Worm (Caenorhabditis elegans) whole organism, L3 larva: ENCODE results near the gene ubxn-5.

ENCODE experiments used
- R02D3.7 ChIP-seq: fragments of 150-350 bp; optimal IDR thresholded peaks from 2 replicates; lab custom pipeline; 2014; ENCODE audit warnings: missing biosample characterization, missing genetic modification characterization
- ZK546.5 ChIP-seq: sonication (generic microtip); optimal IDR thresholded peaks from 2 replicates; lab custom pipeline; 2017; ENCODE audit warnings: missing biosample characterization, missing genetic modification characterization
- aly-2 ChIP-seq: fragments of 150-350 bp; optimal IDR thresholded peaks from 2 replicates; lab custom pipeline; 2014; ENCODE audit warnings: missing biosample characterization, missing genetic modification characterization
- ceh-16 ChIP-seq: sonication (generic microtip); optimal IDR thresholded peaks from 2 replicates; lab custom pipeline; 2017; ENCODE audit warnings: missing biosample characterization, missing genetic modification characterization
- ceh-28 ChIP-seq: fragments of 150-350 bp; optimal IDR thresholded peaks from 2 replicates; lab custom pipeline; 2014; ENCODE audit warnings: missing biosample characterization, missing genetic modification reagents, missing genetic modification characterization
- ceh-82 ChIP-seq: fragments of 150-350 bp; optimal IDR thresholded peaks from 2 replicates; lab custom pipeline; 2014; ENCODE audit warnings: missing biosample characterization, missing genetic modification characterization
- ceh-9 ChIP-seq: sonication (generic microtip); optimal IDR thresholded peaks from 2 replicates; lab custom pipeline; 2018; ENCODE audit warnings: missing biosample characterization, missing genetic modification characterization
- daf-12 ChIP-seq: fragments of 150-350 bp; optimal IDR thresholded peaks from 2 replicates; lab custom pipeline; 2014; ENCODE audit warnings: missing biosample characterization, missing genetic modification reagents, missing genetic modification characterization
- egl-5 ChIP-seq: fragments of 150-350 bp; optimal IDR thresholded peaks from 2 replicates; lab custom pipeline; 2017; ENCODE audit warnings: missing biosample characterization, missing genetic modification reagents, missing genetic modification characterization, inconsistent platforms
- elt-1 ChIP-seq: fragments of 150-350 bp; optimal IDR thresholded peaks from 2 replicates; lab custom pipeline; 2014; ENCODE audit warnings: missing biosample characterization, missing genetic modification characterization
- elt-2 ChIP-seq: sonication (generic microtip); optimal IDR thresholded peaks from 2 replicates; lab custom pipeline; 2016; ENCODE audit warnings: missing genetic modification reagents, mild to moderate bottlenecking, missing genetic modification characterization, missing compliant biosample characterization
- elt-3 ChIP-seq, 3 experiments: fragments of 150-350 bp in 1 of 3; sonication (generic microtip) in 2 of 3; optimal IDR thresholded peaks; 2 replicates in 2 of 3; 4 replicates in 1 of 3; lab custom pipeline; 2014 to 2017; ENCODE audit warnings: missing biosample characterization in 3 of 3, missing genetic modification characterization in 3 of 3
- eor-1 ChIP-seq, 2 experiments: fragments of 150-350 bp; optimal IDR thresholded peaks; 2 replicates each; lab custom pipeline; 2014 to 2018; ENCODE audit warnings: missing biosample characterization in 2 of 2, missing genetic modification characterization in 2 of 2
- fkh-2 ChIP-seq: fragments of 150-350 bp; optimal IDR thresholded peaks from 2 replicates; lab custom pipeline; 2014; ENCODE audit warnings: missing biosample characterization, missing genetic modification reagents, missing genetic modification characterization
- fos-1 ChIP-seq: fragments of 150-350 bp; optimal IDR thresholded peaks from 2 replicates; lab custom pipeline; 2014; ENCODE audit warnings: missing biosample characterization, missing genetic modification characterization
- jun-1 ChIP-seq: fragments of 150-350 bp; optimal IDR thresholded peaks from 2 replicates; lab custom pipeline; 2014; ENCODE audit warnings: missing biosample characterization, missing genetic modification reagents, missing genetic modification characterization
- lin-39 ChIP-seq: fragments of 150-350 bp; optimal IDR thresholded peaks from 2 replicates; lab custom pipeline; 2018; ENCODE audit warnings: missing biosample characterization, missing genetic modification reagents, missing genetic modification characterization
- mml-1 ChIP-seq: fragments of 150-350 bp; sonication (generic microtip); optimal IDR thresholded peaks from 3 replicates; lab custom pipeline; 2014; ENCODE audit warnings: missing biosample characterization, missing genetic modification characterization
- nhr-11 ChIP-seq: fragments of 150-350 bp; optimal IDR thresholded peaks from 2 replicates; lab custom pipeline; 2014; ENCODE audit warnings: missing biosample characterization, missing genetic modification characterization
- nhr-12 ChIP-seq: fragments of 150-350 bp; optimal IDR thresholded peaks from 2 replicates; lab custom pipeline; 2014; ENCODE audit warnings: missing biosample characterization, missing genetic modification characterization
- nhr-23 ChIP-seq: fragments of 150-350 bp; optimal IDR thresholded peaks from 2 replicates; lab custom pipeline; 2014; ENCODE audit warnings: missing biosample characterization, missing genetic modification reagents, missing genetic modification characterization
- nhr-28 ChIP-seq: fragments of 150-350 bp; optimal IDR thresholded peaks from 2 replicates; lab custom pipeline; 2014; ENCODE audit warnings: missing biosample characterization, missing genetic modification characterization
- nhr-43 ChIP-seq: sonication (generic microtip); optimal IDR thresholded peaks from 2 replicates; lab custom pipeline; 2016; ENCODE audit warnings: mild to moderate bottlenecking, missing genetic modification characterization, missing compliant biosample characterization; ENCODE audit not compliant: poor library complexity, severe bottlenecking
- nhr-67 ChIP-seq: fragments of 150-350 bp; optimal IDR thresholded peaks from 2 replicates; lab custom pipeline; 2014; ENCODE audit warnings: missing biosample characterization, missing genetic modification characterization
- nhr-77 ChIP-seq: fragments of 150-350 bp; optimal IDR thresholded peaks from 2 replicates; lab custom pipeline; 2014; ENCODE audit warnings: missing biosample characterization, missing genetic modification characterization
- pha-4 ChIP-seq: fragments of 150-350 bp; optimal IDR thresholded peaks from 2 replicates; lab custom pipeline; 2014; ENCODE audit warnings: missing biosample characterization, missing genetic modification reagents, missing genetic modification characterization
- pqm-1 ChIP-seq: fragments of 150-350 bp; optimal IDR thresholded peaks from 2 replicates; lab custom pipeline; 2017; ENCODE audit warnings: missing biosample characterization, missing genetic modification characterization, inconsistent platforms
- skn-1 ChIP-seq: fragments of 150-350 bp; optimal IDR thresholded peaks from 2 replicates; lab custom pipeline; 2014; ENCODE audit warnings: missing biosample characterization, missing genetic modification characterization
- tbx-2 ChIP-seq: sonication (generic microtip); optimal IDR thresholded peaks from 2 replicates; lab custom pipeline; 2016; ENCODE audit warnings: mild to moderate bottlenecking, missing genetic modification characterization, missing compliant biosample characterization
- unc-39 ChIP-seq: sonication (generic microtip); optimal IDR thresholded peaks from 4 replicates; lab custom pipeline; 2017; ENCODE audit warnings: missing biosample characterization, missing genetic modification characterization
- unc-62 ChIP-seq: fragments of 150-350 bp; sonication (generic microtip); optimal IDR thresholded peaks from 4 replicates; lab custom pipeline; 2014; ENCODE audit warnings: missing biosample characterization, missing genetic modification reagents, missing genetic modification characterization
- zag-1 ChIP-seq: fragments of 150-350 bp; optimal IDR thresholded peaks from 2 replicates; lab custom pipeline; 2014; ENCODE audit warnings: missing biosample characterization, missing genetic modification characterization
- ztf-11 ChIP-seq: fragments of 150-350 bp; optimal IDR thresholded peaks from 2 replicates; lab custom pipeline; 2014; ENCODE audit warnings: missing biosample characterization, missing genetic modification characterization

Gene ubxn-5

ce11 chrII:10234398-10234797, at the start of gene ubxn-5:
Gene ubxn-5, minus strand, starts transcription at chrII:10234498.
- TF ChIP-seq R02D3.7 (tag; lab: Kevin White, UChicago) (no peak), nhr-77 (tag; lab: Kevin White, UChicago) (no peak), egl-5 (no peak), aly-2 (tag; lab: Kevin White, UChicago) (no peak), unc-62 (GFP tag; lab: Kevin White, UChicago) (no peak), pha-4 (tag; lab: Kevin White, UChicago) (no peak)

ce11 chrII:10283145-10283544, 48.8 kb upstream of the ubxn-5 start:
- TF ChIP-seq ceh-82 (tag; lab: Kevin White, UChicago) (no peak), fos-1 (tag; lab: Kevin White, UChicago) (no peak), skn-1 (tag; lab: Kevin White, UChicago) (no peak), daf-12 (tag; lab: Kevin White, UChicago) (no peak), nhr-12 (tag; lab: Kevin White, UChicago) (no peak), lin-39 (tag; lab: Kevin White, UChicago) (no peak)
- TF ChIP-seq, all 47 proteins: peak for 0

- peak; percentile 82 for TF ChIP-seq pqm-1 (tag; lab: Kevin White, UChicago)
- TF ChIP-seq tbx-2 (tag; lab: Kevin White, UChicago): no peak
- no peak for TF ChIP-seq fkh-2 (tag; lab: Kevin White, UChicago)
- no peak for TF ChIP-seq nhr-28 (tag; lab: Kevin White, UChicago)
- TF ChIP-seq nhr-67 (tag; lab: Kevin White, UChicago): no peak
- TF ChIP-seq elt-2 (tag; lab: Kevin White, UChicago): peak; percentile 75
- TF ChIP-seq mml-1 (tag; lab: Kevin White, UChicago): no peak
- TF ChIP-seq eor-1 (tag; optimal IDR thresholded peaks at IDR 0.05; lab: Kevin White, UChicago): no peak
- no peak for TF ChIP-seq ceh-82 (tag; lab: Kevin White, UChicago)
- no peak for TF ChIP-seq zag-1 (tag; lab: Kevin White, UChicago)
- TF ChIP-seq, all 47 proteins: peak for 2
Observed at ce11 chrII:10281674-10282073, 47.4 kb upstream of the ubxn-5 start.

- TF ChIP-seq elt-2 (tag; lab: Kevin White, UChicago): no peak
- TF ChIP-seq unc-39: no peak
- TF ChIP-seq daf-12 (tag; lab: Kevin White, UChicago): no peak
- no peak for TF ChIP-seq egl-5
- no peak for TF ChIP-seq fkh-2 (tag; lab: Kevin White, UChicago)
- TF ChIP-seq ceh-82 (tag; lab: Kevin White, UChicago): no peak
- TF ChIP-seq ceh-28 (tag; lab: Kevin White, UChicago): no peak
- no peak for TF ChIP-seq ceh-9 (tag; lab: Kevin White, UChicago)
- no peak for TF ChIP-seq unc-62 (GFP tag; lab: Kevin White, UChicago)
- no peak for TF ChIP-seq eor-1 (tag; optimal IDR thresholded peaks at IDR 0.05; lab: Kevin White, UChicago)
- no peak for TF ChIP-seq nhr-67 (tag; lab: Kevin White, UChicago)
Observed at ce11 chrII:10279561-10279960, 45.3 kb upstream of the ubxn-5 start, which contains the start of gene ZK971.1. Gene ZK971.1, minus strand, starts transcription at chrII:10279661.

ce11 chrII:10271093-10271492, 36.8 kb upstream of the ubxn-5 start, which contains the start of gene F54B3.4:
Gene F54B3.4, minus strand, starts transcription at chrII:10271193.
- no peak for TF ChIP-seq zag-1 (tag; lab: Kevin White, UChicago)
- TF ChIP-seq nhr-12 (tag; lab: Kevin White, UChicago): no peak
- no peak for TF ChIP-seq ceh-28 (tag; lab: Kevin White, UChicago)
- no peak for TF ChIP-seq ceh-9 (tag; lab: Kevin White, UChicago)

ce11 chrII:10270052-10270451, 35.8 kb upstream of the ubxn-5 start, which contains the start of gene F54B3.2:
Gene F54B3.2, minus strand, starts transcription at chrII:10270152.
- no peak for TF ChIP-seq lin-39 (tag; lab: Kevin White, UChicago)
- TF ChIP-seq fkh-2 (tag; lab: Kevin White, UChicago): no peak
- TF ChIP-seq pha-4 (tag; lab: Kevin White, UChicago): no peak
- TF ChIP-seq nhr-77 (tag; lab: Kevin White, UChicago): no peak
- no peak for TF ChIP-seq pqm-1 (tag; lab: Kevin White, UChicago)
- TF ChIP-seq ZK546.5 (tag; lab: Kevin White, UChicago): no peak
- no peak for TF ChIP-seq nhr-23 (tag; lab: Kevin White, UChicago)
- no peak for TF ChIP-seq ceh-16 (tag; lab: Kevin White, UChicago)
- no peak for TF ChIP-seq nhr-43 (tag; lab: Kevin White, UChicago)
- TF ChIP-seq nhr-11 (tag; lab: Kevin White, UChicago): no peak
- TF ChIP-seq ceh-82 (tag; lab: Kevin White, UChicago): no peak
- no peak for TF ChIP-seq R02D3.7 (tag; lab: Kevin White, UChicago)
- no peak for TF ChIP-seq egl-5
- TF ChIP-seq elt-3 (tag; optimal IDR thresholded peaks at IDR 0.05; lab: Kevin White, UChicago): no peak
- TF ChIP-seq elt-2 (tag; lab: Kevin White, UChicago): no peak
- TF ChIP-seq jun-1 (tag; lab: Kevin White, UChicago): no peak
- TF ChIP-seq elt-1 (tag; lab: Kevin White, UChicago): no peak
- no peak for TF ChIP-seq fos-1 (tag; lab: Kevin White, UChicago)
- TF ChIP-seq ztf-11 (tag; lab: Kevin White, UChicago): no peak
